Worm (Caenorhabditis elegans): ENCODE results near the gene F02C12.3.

F02C12.3 gene

ce11 chrX:13354672-13355407 lies 41.9 kb upstream of the F02C12.3 start (continued):
- TF ChIP-seq nhr-102 (tag; optimal IDR thresholded peaks at IDR 0.05) (peak; percentile 48), ztf-7 (tag; optimal IDR thresholded peaks at IDR 0.05) (peak; percentile 68), aha-1 (tag) (peak; percentile 98), lsy-2 (tag; optimal IDR thresholded peaks at IDR 0.05) (peak in 1 of 2 experiments; percentile 27), daf-16 (GFP tag; optimal IDR thresholded peaks at IDR 0.05) (peak in 1 of 2 experiments; percentile 21), daf-16 (tag; optimal IDR thresholded peaks at IDR 0.05) (peak; percentile 61), zag-1 (tag; optimal IDR thresholded peaks at IDR 0.05) (no peak), lin-15B (tag; optimal IDR thresholded peaks at IDR 0.05) (no peak), sdz-12 (GFP tag; optimal IDR thresholded peaks at IDR 0.05) (no peak), hlh-30 (tag; optimal IDR thresholded peaks at IDR 0.05; ENCODE audit: insufficient read depth) (peak; percentile 80), lir-3 (tag; optimal IDR thresholded peaks at IDR 0.05) (no peak), nhr-28 (tag; optimal IDR thresholded peaks at IDR 0.05) (peak; percentile 84), nhr-76 (tag; optimal IDR thresholded peaks at IDR 0.05) (no peak), madf-9 (GFP tag; conservative IDR thresholded peaks at IDR 0.05) (no peak)

- TF ChIP-seq mdt-29 (GFP tag; IDR thresholded peaks at IDR 0.05) (0 out of 2 replicates have a peak, but pooled peaks have one; percentile 60), nhr-10 (tag; optimal IDR thresholded peaks at IDR 0.05) (peak; percentile 78), mxl-2 (GFP tag; conservative IDR thresholded peaks at IDR 0.05) (peak; percentile 77; the same call in 1 of the 2 replicates), pqm-1 (tag; optimal IDR thresholded peaks at IDR 0.05) (no peak), unc-130 (GFP tag; optimal IDR thresholded peaks at IDR 0.05) (no peak), Y75B8A.6 (GFP tag; IDR thresholded peaks at IDR 0.05) (no peak), skn-1 (tag; optimal IDR thresholded peaks at IDR 0.05) (no peak), gei-8 (GFP tag; optimal IDR thresholded peaks at IDR 0.05) (peak; percentile 94), unc-39 (tag; optimal IDR thresholded peaks at IDR 0.05) (no peak), lin-38 (GFP tag; IDR thresholded peaks at IDR 0.05) (no peak), zfp-2 (tag; optimal IDR thresholded peaks at IDR 0.05) (no peak), nhr-102 (tag; optimal IDR thresholded peaks at IDR 0.05) (peak; percentile 57), aly-2 (tag; optimal IDR thresholded peaks at IDR 0.05) (no peak), nhr-237 (tag; optimal IDR thresholded peaks at IDR 0.05) (no peak), zfp-3 (GFP tag; conservative IDR thresholded peaks at IDR 0.05) (0 out of 2 replicates have a peak, but pooled peaks have one; percentile 32), lir-3 (tag; optimal IDR thresholded peaks at IDR 0.05) (no peak), lsy-2 (tag; optimal IDR thresholded peaks at IDR 0.05) (peak; percentile 60 to 71), lin-29 (GFP tag; IDR thresholded peaks at IDR 0.05) (no peak), nhr-28 (tag; optimal IDR thresholded peaks at IDR 0.05) (peak; percentile 92), dmd-6 (GFP tag; IDR thresholded peaks at IDR 0.05) (peak; percentile 98), spr-1 (tag; optimal IDR thresholded peaks at IDR 0.05) (no peak), hlh-11 (tag; optimal IDR thresholded peaks at IDR 0.05) (peak; percentile 94), lim-7 (GFP tag; IDR thresholded peaks at IDR 0.05) (no peak), mep-1 (tag; optimal IDR thresholded peaks at IDR 0.05) (peak; percentile 80), daf-16 (GFP tag; optimal IDR thresholded peaks at IDR 0.05) (no peak), daf-16 (tag; optimal IDR thresholded peaks at IDR 0.05) (peak; percentile 35), dmd-8 (GFP tag; IDR thresholded peaks at IDR 0.05) (no peak), lin-1 (GFP tag; IDR thresholded peaks at IDR 0.05) (peak; percentile 90), nhr-111 (GFP tag; optimal IDR thresholded peaks at IDR 0.05) (no peak), Y5F2A.4 (GFP tag; optimal IDR thresholded peaks at IDR 0.05) (no peak), mes-2 (tag; optimal IDR thresholded peaks at IDR 0.05; ENCODE audit: poor library complexity, severe bottlenecking) (peak; percentile 46), tra-1 (GFP tag; IDR thresholded peaks at IDR 0.05) (peak; percentile 88), ceh-82 (tag; optimal IDR thresholded peaks at IDR 0.05) (no peak), madf-5 (GFP tag; IDR thresholded peaks at IDR 0.05) (no peak), nhr-77 (tag; optimal IDR thresholded peaks at IDR 0.05) (peak; percentile 75), ctbp-1 (GFP tag; IDR thresholded peaks at IDR 0.05) (no peak), ceh-44 (GFP tag; IDR thresholded peaks at IDR 0.05) (no peak), zip-11 (GFP tag; IDR thresholded peaks at IDR 0.05) (no peak), unc-62 (GFP tag; optimal IDR thresholded peaks at IDR 0.05 in 1 of 2) (peak in 1 of 2 experiments; percentile 67), unc-62 (tag; optimal IDR thresholded peaks at IDR 0.05) (no peak), dve-1 (tag; optimal IDR thresholded peaks at IDR 0.05; ENCODE audit: insufficient read depth) (peak; percentile 92)
Measured at ce11 chrX:13356469-13356868, 40.3 kb upstream of the F02C12.3 start.
